Worm (Caenorhabditis elegans) whole organism, mixed stage, embryonic: ENCODE data around the gene sbsp-1.
A peak's percentile ranks its signal among the peaks of the same experiment; 100 is the strongest.

Source experiments
- bed-3 ChIP-seq: fragments of 200-800 bp; sonication (Bioruptor generic); optimal IDR thresholded peaks from 3 replicates; lab custom pipeline; 2018; ENCODE audit warnings: mild to moderate bottlenecking, missing genetic modification characterization, moderate library complexity, missing compliant biosample characterization
- blmp-1 ChIP-seq: fragments of 150-350 bp; optimal IDR thresholded peaks from 2 replicates; lab custom pipeline; 2014; ENCODE audit warnings: missing biosample characterization, missing genetic modification characterization
- elt-1 ChIP-seq: sonication (generic microtip); optimal IDR thresholded peaks from 2 replicates; lab custom pipeline; 2017; ENCODE audit warnings: missing genetic modification characterization, mild to moderate bottlenecking, missing compliant biosample characterization, antibody characterized with exemption, moderate library complexity, borderline replicate concordance; ENCODE audit not compliant: insufficient read depth
- flh-1 ChIP-seq: fragments of 200-800 bp; sonication (Bioruptor generic); optimal IDR thresholded peaks from 2 replicates; lab custom pipeline; 2018; ENCODE audit warnings: mild to moderate bottlenecking, missing genetic modification characterization, moderate library complexity, missing compliant biosample characterization
- lin-13 ChIP-seq: fragments of 150-350 bp; optimal IDR thresholded peaks from 2 replicates; lab custom pipeline; 2014; ENCODE audit warnings: missing biosample characterization, missing genetic modification characterization
- mls-2 ChIP-seq: sonication (generic microtip); optimal IDR thresholded peaks from 2 replicates; lab custom pipeline; 2016; ENCODE audit warnings: mild to moderate bottlenecking, missing genetic modification characterization, moderate library complexity, missing compliant biosample characterization
- pha-4 ChIP-seq: fragments of 150-350 bp; optimal IDR thresholded peaks from 2 replicates; lab custom pipeline; 2018; ENCODE audit warnings: missing biosample characterization, missing genetic modification reagents, missing genetic modification characterization
- sptf-1 ChIP-seq: sonication (generic microtip); optimal IDR thresholded peaks from 2 replicates; lab custom pipeline; 2017; ENCODE audit warnings: mild to moderate bottlenecking, missing genetic modification characterization, moderate library complexity, missing compliant biosample characterization
- ztf-11 ChIP-seq: fragments of 150-350 bp; optimal IDR thresholded peaks from 2 replicates; lab custom pipeline; 2014; ENCODE audit warnings: missing biosample characterization, missing genetic modification characterization

- no peak for TF ChIP-seq flh-1 (GFP tag; lab: Kevin White, UChicago)
- no peak for TF ChIP-seq ztf-11
- TF ChIP-seq lin-13, result peak; percentile 80
- TF ChIP-seq sptf-1 (tag; lab: Kevin White, UChicago), result peak; percentile 40
- TF ChIP-seq bed-3, result no peak
- TF ChIP-seq mls-2 (tag; lab: Kevin White, UChicago), result no peak
- no peak for TF ChIP-seq elt-1 (tag; lab: Kevin White, UChicago)
- TF ChIP-seq pha-4, result peak; percentile 52
- TF ChIP-seq blmp-1 (tag; lab: Kevin White, UChicago), result no peak
Measured at ce11 chrIII:10844873-10845272, 12.1 kb downstream of the sbsp-1 start, which contains the start of gene pde-12.
